Worm (Caenorhabditis elegans) whole organism, midembryonic: ENCODE results near the gene K10D6.4.

Experiments used
- T22C8.4 ChIP-seq: fragments of 200-800 bp; sonication (Bioruptor generic); IDR thresholded peaks from 2 replicates; pipeline ENCODE4 v1.3.6; 2022; ENCODE audit warnings: missing genetic modification characterization, missing compliant biosample characterization
- cog-1 ChIP-seq: sonication (generic microtip); optimal IDR thresholded peaks from 2 replicates; lab custom pipeline; 2016; ENCODE audit warnings: missing genetic modification characterization, missing compliant biosample characterization
- flt-1 ChIP-seq: fragments of 200-800 bp; sonication (Bioruptor generic); IDR thresholded peaks from 2 replicates; pipeline ENCODE4 v1.3.6; 2022; ENCODE audit warnings: missing genetic modification characterization, missing compliant biosample characterization
- klf-2 ChIP-seq: fragments of 200-800 bp; sonication (Bioruptor generic); conservative IDR thresholded peaks from 2 replicates; pipeline ENCODE4 v1.3.6; 2022; ENCODE audit warnings: missing genetic modification reagents, missing genetic modification characterization, missing compliant biosample characterization
- med-1 ChIP-seq: sonication (generic microtip); optimal IDR thresholded peaks from 2 replicates; lab custom pipeline; 2017; ENCODE audit warnings: missing genetic modification characterization, mild to moderate bottlenecking, missing compliant biosample characterization, antibody characterized with exemption, missing genetic modification reagents; ENCODE audit not compliant: insufficient read depth
- ref-1 ChIP-seq: fragments of 200-800 bp; sonication (Bioruptor generic); conservative IDR thresholded peaks from 2 replicates; pipeline ENCODE4 v1.3.6; 2022; ENCODE audit warnings: missing genetic modification reagents, missing genetic modification characterization, missing compliant biosample characterization
- tab-1 ChIP-seq: fragments of 200-800 bp; sonication (Bioruptor generic); IDR thresholded peaks from 2 replicates; pipeline ENCODE4 v1.3.6; 2022; ENCODE audit warnings: missing genetic modification characterization, missing compliant biosample characterization
- ztf-23 ChIP-seq: fragments of 200-800 bp; sonication (Bioruptor generic); IDR thresholded peaks from 2 replicates; pipeline ENCODE4 v1.3.6; 2022; ENCODE audit warnings: missing genetic modification reagents, missing genetic modification characterization, missing compliant biosample characterization
- ztf-29 ChIP-seq: fragments of 200-800 bp; sonication (Bioruptor generic); IDR thresholded peaks from 2 replicates; pipeline ENCODE4 v1.3.6; 2022; ENCODE audit warnings: missing genetic modification reagents, missing genetic modification characterization, missing compliant biosample characterization

K10D6.4 gene

DNA sequence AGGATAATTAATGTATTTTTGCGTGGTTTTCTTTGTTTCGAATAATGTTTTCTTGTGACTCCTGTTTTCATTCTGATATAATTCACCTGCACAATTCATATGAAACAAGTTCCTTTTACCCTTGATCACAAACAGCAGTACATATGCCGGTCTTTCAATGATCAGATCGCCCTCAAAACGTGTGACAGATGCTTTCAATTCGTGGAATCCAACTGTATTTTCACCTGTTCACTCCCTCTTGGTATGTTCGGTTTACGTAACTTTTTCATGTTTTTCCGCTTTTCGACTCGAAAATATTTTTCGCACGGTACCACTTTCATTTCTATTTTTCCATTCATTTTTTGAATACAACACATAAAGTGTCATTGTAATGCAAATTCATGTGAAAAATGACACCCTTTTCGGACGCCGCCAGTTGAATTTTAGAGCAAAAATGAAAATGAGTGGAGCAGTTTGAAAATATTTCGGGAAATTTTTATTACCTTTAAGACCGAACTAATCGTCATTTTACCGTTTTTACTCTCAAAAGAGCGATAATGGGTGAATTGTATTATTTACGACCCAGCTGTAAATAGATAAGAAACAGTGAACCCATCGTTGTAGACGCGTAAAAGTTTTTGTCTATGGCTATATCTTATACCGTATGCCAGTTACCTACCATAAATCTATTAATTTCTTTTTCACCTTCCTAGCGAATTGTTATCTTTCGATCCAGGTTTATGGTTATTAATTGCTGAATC, at the start of gene K10D6.4:
TSS of gene K10D6.4 (plus strand) at position 100 of the 740 bp plus-strand sequence.
- no peak for TF ChIP-seq ref-1 (GFP tag; lab: Robert Waterston, UW)
- TF ChIP-seq med-1 = no peak
- no peak for TF ChIP-seq cog-1 (tag; lab: Kevin White, UChicago)

- no peak for TF ChIP-seq med-1
- no peak for TF ChIP-seq T22C8.4 (GFP tag; lab: Robert Waterston, UW)
- TF ChIP-seq ref-1 (GFP tag; lab: Robert Waterston, UW) = no peak
- no peak for TF ChIP-seq ztf-23 (GFP tag; lab: Robert Waterston, UW)
- no peak for TF ChIP-seq ztf-29 (GFP tag; lab: Robert Waterston, UW)
- no peak for TF ChIP-seq flt-1 (GFP tag; lab: Robert Waterston, UW)
- TF ChIP-seq cog-1 (tag; lab: Kevin White, UChicago) = no peak
- no peak for TF ChIP-seq klf-2 (GFP tag; lab: Robert Waterston, UW)
- no peak for TF ChIP-seq tab-1
Observed at ce11 chrV:11152333-11152732, 49.4 kb upstream of the K10D6.4 start, which contains the start of gene srg-39. Gene srg-39 (minus strand): TSS chrV:11152433.

- TF ChIP-seq ref-1 (GFP tag; lab: Robert Waterston, UW) (no peak), ztf-29 (GFP tag; lab: Robert Waterston, UW) (no peak), med-1 (no peak), ztf-23 (GFP tag; lab: Robert Waterston, UW) (no peak)
Observed at ce11 chrV:11155553-11155952, 46.2 kb upstream of the K10D6.4 start, which contains the start of gene srg-38. Gene srg-38 (minus strand): TSS chrV:11155653.

DNA sequence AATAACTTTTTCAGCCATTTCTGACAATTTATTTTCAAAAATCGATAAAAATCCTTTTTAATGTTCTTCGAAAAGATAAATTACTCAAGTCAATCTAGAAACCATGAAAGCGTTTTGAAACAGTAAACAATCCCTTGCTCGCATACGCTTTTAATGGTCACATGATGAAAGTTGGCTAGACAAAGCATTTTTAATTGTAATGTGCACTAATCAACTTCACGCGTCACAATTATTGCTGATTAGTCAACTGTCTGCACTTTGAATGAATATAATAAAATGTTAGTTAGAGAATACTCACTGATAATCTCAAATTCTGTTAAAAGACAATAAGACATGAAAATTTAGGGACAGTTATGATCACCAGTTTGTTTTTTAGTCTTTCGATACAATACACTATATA, 45.1 kb upstream of the K10D6.4 start:
- TF ChIP-seq med-1 (no peak), cog-1 (tag; lab: Kevin White, UChicago) (no peak), flt-1 (GFP tag; lab: Robert Waterston, UW) (no peak), ref-1 (GFP tag; lab: Robert Waterston, UW) (no peak), ztf-29 (GFP tag; lab: Robert Waterston, UW) (no peak), T22C8.4 (GFP tag; lab: Robert Waterston, UW) (no peak), klf-2 (GFP tag; lab: Robert Waterston, UW) (no peak)

DNA sequence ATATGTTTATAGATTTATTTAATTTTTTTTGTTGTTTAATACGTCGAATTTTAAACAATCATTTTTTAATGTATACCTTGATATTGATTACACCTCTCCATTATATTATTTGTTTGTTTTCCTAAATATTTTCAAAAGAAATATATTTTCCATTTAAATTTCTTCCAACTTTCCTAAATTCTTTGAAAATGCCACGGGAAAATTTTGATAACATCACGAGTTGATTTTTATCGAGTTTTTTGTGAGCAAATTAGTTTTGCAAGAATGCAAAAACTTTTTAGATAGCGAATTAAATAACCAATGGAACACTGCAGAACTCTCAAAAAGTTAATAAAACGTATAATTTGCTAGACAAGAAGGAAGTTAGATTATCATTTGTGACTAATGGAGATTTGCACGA, 43.8 kb upstream of the K10D6.4 start, which contains the start of gene srg-42:
TSS of gene srg-42 (minus strand) at position 101 of the 400 bp plus-strand sequence.
- TF ChIP-seq flt-1 (GFP tag; lab: Robert Waterston, UW) (no peak), med-1 (no peak), T22C8.4 (GFP tag; lab: Robert Waterston, UW) (no peak), klf-2 (GFP tag; lab: Robert Waterston, UW) (no peak), ref-1 (GFP tag; lab: Robert Waterston, UW) (no peak), ztf-23 (GFP tag; lab: Robert Waterston, UW) (no peak), tab-1 (no peak), cog-1 (tag; lab: Kevin White, UChicago) (no peak), ztf-29 (GFP tag; lab: Robert Waterston, UW) (no peak)

DNA sequence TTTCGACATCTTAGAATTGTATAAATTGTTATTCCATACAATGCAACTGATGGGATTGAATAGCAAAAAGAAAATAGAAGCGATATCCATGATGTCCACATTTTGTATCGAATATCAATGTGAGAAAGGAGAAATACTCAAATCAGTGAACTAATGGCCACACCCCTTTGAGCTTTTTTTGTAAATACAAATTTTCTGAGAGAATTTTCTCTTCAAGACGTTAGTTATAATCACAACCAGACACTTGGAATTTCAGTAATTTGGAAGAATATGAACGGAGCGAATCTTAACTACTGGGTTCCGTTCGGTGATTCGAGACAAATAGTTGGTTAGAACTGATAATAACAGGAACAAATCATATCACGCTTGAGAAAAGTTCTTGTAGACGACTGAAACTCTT, 39.9 kb upstream of the K10D6.4 start, which contains the start of gene srg-41:
TSS of gene srg-41 (minus strand) at position 101 of the 400 bp plus-strand sequence.
- TF ChIP-seq ztf-29 (GFP tag; lab: Robert Waterston, UW) (no peak), T22C8.4 (GFP tag; lab: Robert Waterston, UW) (no peak), flt-1 (GFP tag; lab: Robert Waterston, UW) (no peak), tab-1 (no peak), med-1 (no peak), ref-1 (GFP tag; lab: Robert Waterston, UW) (no peak), klf-2 (GFP tag; lab: Robert Waterston, UW) (no peak), cog-1 (tag; lab: Kevin White, UChicago) (no peak), ztf-23 (GFP tag; lab: Robert Waterston, UW) (no peak)

- TF ChIP-seq flt-1 (GFP tag; lab: Robert Waterston, UW) = no peak
- TF ChIP-seq med-1 = no peak
- TF ChIP-seq ztf-23 (GFP tag; lab: Robert Waterston, UW) = no peak
- TF ChIP-seq klf-2 (GFP tag; lab: Robert Waterston, UW) = no peak
Observed at ce11 chrV:11164475-11164874, 37.2 kb upstream of the K10D6.4 start, which contains the start of gene srg-40. Gene srg-40 (minus strand): TSS chrV:11164575.

DNA sequence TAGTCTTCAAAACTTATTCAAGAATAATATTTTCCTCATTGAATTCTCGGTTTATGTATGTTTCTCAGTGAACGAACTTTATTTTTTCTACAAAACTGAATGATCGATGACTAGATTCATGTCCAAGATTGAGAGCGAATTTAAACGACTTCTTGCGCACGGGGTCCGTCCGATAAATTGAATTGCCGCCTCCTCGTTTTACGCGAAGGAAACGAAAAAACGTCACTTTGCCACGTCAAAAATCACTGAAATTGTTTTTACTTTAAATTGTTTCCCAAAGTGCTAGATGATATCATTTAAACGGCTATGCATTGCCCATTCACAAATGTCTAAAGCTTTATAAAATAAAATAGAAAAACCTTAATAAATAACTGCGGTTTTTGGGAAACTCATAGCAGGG, 34.0 kb upstream of the K10D6.4 start:
- TF ChIP-seq klf-2 (GFP tag; lab: Robert Waterston, UW) = no peak
- no peak for TF ChIP-seq ztf-23 (GFP tag; lab: Robert Waterston, UW)
- TF ChIP-seq cog-1 (tag; lab: Kevin White, UChicago) = no peak
- no peak for TF ChIP-seq flt-1 (GFP tag; lab: Robert Waterston, UW)
- TF ChIP-seq med-1 = no peak
- no peak for TF ChIP-seq ref-1 (GFP tag; lab: Robert Waterston, UW)
- TF ChIP-seq T22C8.4 (GFP tag; lab: Robert Waterston, UW) = no peak
- no peak for TF ChIP-seq tab-1
- no peak for TF ChIP-seq ztf-29 (GFP tag; lab: Robert Waterston, UW)

ce11 chrV:11170564-11171329, 31.0 kb upstream of the K10D6.4 start:
- TF ChIP-seq cog-1 (tag; lab: Kevin White, UChicago) (no peak), med-1 (no peak), flt-1 (GFP tag; lab: Robert Waterston, UW) (no peak), T22C8.4 (GFP tag; lab: Robert Waterston, UW) (no peak), ref-1 (GFP tag; lab: Robert Waterston, UW) (no peak), tab-1 (no peak), ztf-23 (GFP tag; lab: Robert Waterston, UW) (no peak), klf-2 (GFP tag; lab: Robert Waterston, UW) (no peak), ztf-29 (GFP tag; lab: Robert Waterston, UW) (no peak)
